Comparison of ENCODE assay signal across 3 worm cellular contexts in the genomic region with DNA sequence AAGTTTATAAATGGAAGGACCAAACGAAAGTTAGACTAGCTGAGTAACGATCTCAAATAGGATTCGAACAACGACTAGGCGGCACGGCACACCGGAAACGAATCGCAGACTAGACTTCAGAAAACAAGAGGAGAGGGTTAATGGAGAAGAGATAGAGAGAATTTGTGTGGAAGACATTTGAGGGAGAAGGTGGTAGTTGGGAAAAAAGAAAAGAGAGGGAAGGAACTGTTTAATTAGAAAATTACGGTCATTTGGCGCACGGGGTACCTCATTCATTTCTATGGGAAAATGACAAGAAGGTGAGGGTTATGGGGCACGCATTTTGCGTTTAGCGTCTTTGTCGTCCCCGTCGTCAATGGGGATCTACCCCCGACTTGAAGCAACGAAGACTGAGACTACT.
A peak's percentile ranks its signal among the peaks of the same experiment; 100 is the strongest.
TF ChIP-seq lines count a peak whose summit lies in the region.

A gene (minus strand): TSS at position 101 of the 400 bp plus-strand sequence.

TF ChIP-seq in whole organism, L1 larva, 84 proteins besides CTCF, POLR2A, EP300 and RAD21:
- TF ChIP-seq unc-30 (tag; optimal IDR thresholded peaks at IDR 0.05; lab: Kevin White, UChicago) (no peak), lin-14 (GFP tag; optimal IDR thresholded peaks at IDR 0.05; lab: Kevin White, UChicago) (peak; percentile 30), blmp-1 (tag; optimal IDR thresholded peaks at IDR 0.05; lab: Kevin White, UChicago) (peak; percentile 43)

TF ChIP-seq in whole organism, L2 larva, 48 proteins besides CTCF, POLR2A, EP300 and RAD21:
- TF ChIP-seq nhr-77 (tag; optimal IDR thresholded peaks at IDR 0.05; lab: Kevin White, UChicago): no peak
- peak; percentile 13 for TF ChIP-seq nhr-25 (tag; optimal IDR thresholded peaks at IDR 0.05; lab: Kevin White, UChicago)
- no peak for TF ChIP-seq ceh-16 (tag; optimal IDR thresholded peaks at IDR 0.05; lab: Kevin White, UChicago)

TF ChIP-seq in whole organism, late embryonic, 69 proteins besides CTCF, POLR2A, EP300 and RAD21:
- peak; percentile 10 for TF ChIP-seq ceh-31 (tag; optimal IDR thresholded peaks at IDR 0.05; lab: Kevin White, UChicago)
- TF ChIP-seq rnt-1 (tag; optimal IDR thresholded peaks at IDR 0.05; lab: Kevin White, UChicago): no peak
- no peak for TF ChIP-seq ztf-16 (tag; optimal IDR thresholded peaks at IDR 0.05; lab: Kevin White, UChicago)
- no peak for TF ChIP-seq ceh-14 (tag; optimal IDR thresholded peaks at IDR 0.05; lab: Kevin White, UChicago)
